Worm (Caenorhabditis elegans) whole organism, dauer: Measurements from ENCODE around the gene C25D7.9.

Source experiments
- unc-62 ChIP-seq: sonication (generic microtip); optimal IDR thresholded peaks from 2 replicates; lab custom pipeline; 2017; ENCODE audit warnings: missing biosample characterization, missing genetic modification reagents, missing genetic modification characterization

Gene C25D7.9

DNA sequence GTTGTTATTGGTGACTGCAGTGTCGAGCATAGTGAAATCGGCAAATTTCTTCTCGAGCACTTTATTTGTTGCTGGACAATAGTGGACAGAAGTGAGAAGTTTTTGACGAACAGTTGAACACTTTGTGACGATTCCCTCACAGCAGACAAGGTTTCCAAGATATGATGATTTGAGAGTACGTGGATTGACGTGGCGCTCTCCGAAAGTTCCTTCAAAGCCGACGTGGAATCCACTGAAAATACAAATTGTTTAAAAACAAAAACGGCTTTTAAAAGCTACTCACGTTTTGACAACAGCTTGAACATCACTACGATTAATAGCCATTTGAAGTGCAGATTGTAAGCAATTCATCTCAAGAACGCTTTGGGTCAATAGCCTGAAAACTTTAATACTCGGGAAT is 6.0 kb upstream of the C25D7.9 start:
- TF ChIP-seq unc-62: no peak

DNA sequence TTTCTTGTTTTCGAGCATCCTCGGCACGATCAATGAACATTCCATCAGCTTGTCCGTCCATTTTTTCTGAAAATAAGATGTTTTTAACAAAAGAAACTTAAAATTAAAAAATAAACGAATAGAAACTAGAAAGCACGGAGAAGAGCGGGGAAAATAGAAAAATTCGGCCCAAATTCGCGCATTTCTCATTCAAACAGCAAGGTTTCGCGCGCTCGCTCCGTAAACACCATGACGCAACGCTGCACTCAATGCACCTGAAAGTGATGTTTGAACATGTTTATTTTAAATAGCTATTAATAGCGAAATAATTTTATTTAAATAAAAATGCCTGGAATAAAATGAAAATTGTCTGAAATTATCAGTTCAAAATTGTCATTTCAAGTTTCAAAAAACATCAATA is 5.4 kb upstream of the C25D7.9 start, which contains the start of the genes mcm-3 and C25D7.15:
mcm-3 (minus strand) TSS at position 66 of the 400 bp plus-strand sequence.
C25D7.15 (plus strand) TSS at position 275 of the 400 bp plus-strand sequence.
- TF ChIP-seq unc-62: no peak

DNA sequence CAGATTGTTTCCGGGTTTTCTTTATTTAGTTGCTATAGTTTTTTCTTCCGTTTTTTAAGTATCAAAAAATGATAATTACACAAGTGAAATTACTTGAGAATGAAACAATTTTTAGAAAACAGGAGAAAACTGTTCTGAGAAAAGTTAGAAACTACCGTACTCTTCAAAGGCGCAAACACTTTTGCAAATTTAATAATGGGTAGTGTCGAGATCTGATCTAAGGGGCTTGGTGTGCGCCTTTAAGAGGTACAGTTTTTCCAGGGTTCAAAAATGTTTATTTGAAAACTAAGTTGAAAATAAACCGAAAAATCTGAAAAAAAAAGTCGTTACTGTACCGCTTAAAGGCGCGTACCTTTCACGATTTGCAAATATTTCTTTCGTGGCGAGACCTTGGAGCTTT is 4.3 kb upstream of the C25D7.9 start:
- no peak for TF ChIP-seq unc-62

DNA sequence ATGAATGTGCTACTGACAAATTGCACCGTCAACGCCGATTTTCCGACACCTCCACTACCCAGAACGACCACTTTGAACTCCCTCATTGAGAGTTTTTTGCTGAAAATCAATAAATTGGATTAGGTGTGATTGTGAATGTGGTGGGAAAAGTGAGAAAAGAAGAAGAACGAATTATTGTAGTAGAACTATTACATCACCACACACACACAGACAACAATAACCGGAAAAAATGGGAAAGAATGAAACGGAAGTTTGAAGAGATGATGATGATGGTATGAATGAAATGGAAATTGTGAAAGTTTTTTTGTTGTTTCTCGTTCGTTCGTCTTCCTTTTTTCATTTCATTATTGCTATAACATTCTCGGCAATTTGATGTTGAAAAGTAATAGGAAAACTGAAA is 948 bp upstream of the C25D7.9 start, which contains the start of gene rap-2:
rap-2 (minus strand) TSS at position 101 of the 400 bp plus-strand sequence.
- TF ChIP-seq unc-62: no peak

ce11 chrV:15065837-15066348 is 958 bp downstream of the C25D7.9 start, which contains the start of gene otub-1:
otub-1 (plus strand) TSS chrV:15066298.
- TF ChIP-seq unc-62: no peak

DNA sequence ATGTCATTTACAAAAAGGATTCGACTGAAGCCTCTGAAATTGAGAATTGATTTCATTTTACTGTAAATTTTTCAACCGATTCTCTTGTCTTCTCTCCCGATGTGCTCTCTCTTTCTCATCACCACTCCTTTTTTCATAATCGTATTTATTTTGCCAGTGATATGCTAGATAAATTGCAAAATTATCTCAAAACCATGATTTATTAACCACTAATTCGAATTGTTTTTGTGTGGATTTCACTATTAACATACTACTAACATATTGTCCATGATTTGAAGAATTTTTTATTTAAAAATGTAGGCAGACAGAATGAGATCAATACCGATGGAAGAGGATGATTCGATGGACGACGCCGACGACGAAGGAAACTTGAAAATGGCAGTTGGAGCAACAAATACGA is 2.2 kb downstream of the C25D7.9 start, which contains the start of gene C25D7.10:
C25D7.10 (plus strand) TSS at position 301 of the 400 bp plus-strand sequence.
- no peak for TF ChIP-seq unc-62

DNA sequence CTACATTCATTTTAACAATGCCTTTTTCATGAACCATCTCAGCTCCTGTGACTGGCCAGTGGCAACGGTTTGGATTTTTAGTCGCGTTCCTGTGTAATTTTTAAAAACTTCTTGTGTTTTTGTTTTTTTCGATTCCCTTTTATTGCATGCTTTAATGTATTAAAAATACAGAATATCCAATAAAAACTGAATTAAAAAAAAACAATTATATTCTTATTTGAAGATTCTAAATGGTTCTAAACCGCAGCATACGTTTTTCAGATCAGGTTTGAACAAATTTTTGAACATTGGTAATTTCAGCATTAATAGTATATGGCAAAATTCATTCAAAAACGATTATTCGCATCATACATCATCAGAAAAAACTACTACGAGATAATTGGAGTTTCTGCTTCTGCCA is 3.4 kb downstream of the C25D7.9 start, which contains the start of gene dnj-3:
dnj-3 (plus strand) TSS at position 301 of the 400 bp plus-strand sequence.
- TF ChIP-seq unc-62: no peak

DNA sequence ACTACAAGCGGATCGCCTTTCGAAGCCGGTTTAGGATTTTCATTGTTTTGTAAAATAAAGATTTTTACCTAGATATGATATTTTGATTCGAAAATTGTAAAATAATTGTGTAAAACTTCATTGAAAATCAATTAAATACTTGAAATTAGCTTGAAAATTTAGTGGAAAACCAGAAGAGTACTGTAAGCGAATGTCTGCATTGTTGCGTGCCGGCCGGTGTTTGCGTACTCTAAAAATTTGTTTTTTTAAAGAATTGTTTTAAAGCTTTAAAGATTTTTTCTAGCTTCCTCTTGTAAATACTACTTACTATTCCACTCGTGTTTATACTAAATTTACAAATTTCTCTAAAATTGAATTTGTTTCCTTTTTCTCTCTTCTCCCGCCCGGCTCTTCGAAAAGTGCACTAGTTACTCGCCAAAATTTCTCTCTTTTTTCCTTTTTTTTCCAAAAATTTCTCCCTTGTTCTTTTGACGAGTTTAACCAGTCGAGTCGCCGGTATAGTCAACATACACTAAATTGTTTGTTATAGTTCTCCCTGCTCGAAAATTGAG is 4.6 kb downstream of the C25D7.9 start:
- TF ChIP-seq unc-62: no peak

DNA sequence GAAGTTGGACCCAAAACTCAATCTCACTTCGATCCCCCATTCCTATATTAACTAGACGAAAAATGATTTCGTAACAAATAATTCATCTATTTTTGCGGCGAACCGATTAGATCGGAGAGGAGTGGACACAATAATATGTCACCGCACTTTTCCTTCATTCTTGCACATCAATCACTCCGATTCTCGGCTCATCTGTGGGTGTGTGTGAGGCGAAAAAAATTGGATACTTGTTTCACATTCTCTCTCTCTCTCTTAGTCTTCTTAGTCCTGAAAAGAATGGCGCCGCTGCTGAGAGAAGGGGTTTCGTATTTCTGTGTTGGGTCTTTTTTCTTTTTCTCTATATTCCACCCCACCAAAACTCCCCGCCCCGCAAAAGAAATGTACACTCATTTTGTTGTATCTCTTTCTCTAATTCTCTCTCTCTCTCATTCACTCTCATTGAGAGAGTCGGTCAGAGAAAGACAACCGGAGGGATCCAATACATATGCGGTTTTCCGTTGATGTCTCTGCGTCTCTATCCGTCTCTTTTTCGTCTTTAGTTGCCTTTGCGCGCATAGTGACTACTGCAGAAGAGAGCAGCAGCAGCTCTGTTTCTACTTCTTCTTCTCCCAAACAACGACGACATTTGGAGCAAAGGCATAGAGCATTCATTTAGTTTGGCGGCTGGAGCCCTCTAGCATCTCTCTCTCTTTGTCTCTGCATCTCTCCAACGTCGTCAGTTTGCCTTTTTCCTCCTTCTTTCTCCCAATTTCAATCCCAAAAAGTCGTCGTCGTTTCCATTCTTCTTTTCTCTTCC is 6.3 kb downstream of the C25D7.9 start, which contains the start of gene unc-76:
unc-76 (plus strand) TSS at position 746 of the 796 bp plus-strand sequence.
- TF ChIP-seq unc-62: no peak

- no peak for TF ChIP-seq unc-62
Measured at ce11 chrV:15072738-15073137, 7.8 kb downstream of the C25D7.9 start.

ce11 chrV:15074907-15075306 is 10.0 kb downstream of the C25D7.9 start:
- TF ChIP-seq unc-62: no peak

DNA sequence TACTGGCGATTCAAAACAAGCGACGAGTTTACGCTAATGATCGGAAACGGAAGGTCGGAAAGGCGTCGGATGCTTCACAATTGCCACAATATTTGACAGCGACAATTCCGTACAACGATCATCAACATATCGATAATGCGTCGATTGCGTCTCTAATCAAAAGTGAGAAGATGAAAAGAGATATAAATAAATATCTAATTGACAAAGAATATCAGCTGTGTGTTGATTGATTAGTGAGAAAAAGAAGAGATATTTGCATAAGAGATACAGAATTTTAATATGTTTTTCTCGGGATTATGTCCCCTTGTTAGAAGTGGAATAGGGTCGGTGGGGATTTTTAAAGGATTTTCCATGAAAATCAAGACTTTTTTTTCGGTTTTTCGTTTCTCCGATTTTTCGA is 13.6 kb downstream of the C25D7.9 start:
- no peak for TF ChIP-seq unc-62

ce11 chrV:15082291-15082690 is 17.4 kb downstream of the C25D7.9 start, which contains the start of the genes C01G10.10 and C01G10.9:
C01G10.10 (minus strand) TSS chrV:15082441.
C01G10.9 (plus strand) TSS chrV:15082530.
- TF ChIP-seq unc-62: no peak

DNA sequence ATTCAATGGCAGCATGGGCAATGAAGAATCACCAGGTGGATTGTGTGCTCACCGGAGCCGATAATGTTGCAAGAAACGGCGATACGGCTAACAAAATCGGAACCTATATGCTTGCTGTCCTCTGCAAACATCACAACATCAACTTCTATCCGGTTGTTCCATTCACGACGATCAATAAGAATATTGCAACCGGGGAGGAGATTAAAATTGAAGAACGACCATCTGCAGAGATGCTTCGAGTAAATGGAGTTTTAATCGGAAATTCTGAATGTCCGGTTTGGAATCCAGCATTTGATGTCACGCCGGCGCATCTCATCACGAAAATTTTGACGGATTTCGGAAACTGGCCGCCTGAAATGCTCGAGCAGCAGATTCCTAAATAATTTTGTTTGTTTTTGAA is 18.7 kb downstream of the C25D7.9 start:
- no peak for TF ChIP-seq unc-62

ce11 chrV:15085335-15085800 is 20.4 kb downstream of the C25D7.9 start, which contains the start of the genes ahsa-1 and C01G10.7:
ahsa-1 (minus strand) TSS chrV:15085385.
C01G10.7 (plus strand) TSS chrV:15085747.
- no peak for TF ChIP-seq unc-62

ce11 chrV:15087207-15087706 is 22.3 kb downstream of the C25D7.9 start, which contains the start of the genes C01G10.15 and C01G10.6:
C01G10.15 (minus strand) TSS chrV:15087307.
C01G10.6 (plus strand) TSS chrV:15087656.
- no peak for TF ChIP-seq unc-62

DNA sequence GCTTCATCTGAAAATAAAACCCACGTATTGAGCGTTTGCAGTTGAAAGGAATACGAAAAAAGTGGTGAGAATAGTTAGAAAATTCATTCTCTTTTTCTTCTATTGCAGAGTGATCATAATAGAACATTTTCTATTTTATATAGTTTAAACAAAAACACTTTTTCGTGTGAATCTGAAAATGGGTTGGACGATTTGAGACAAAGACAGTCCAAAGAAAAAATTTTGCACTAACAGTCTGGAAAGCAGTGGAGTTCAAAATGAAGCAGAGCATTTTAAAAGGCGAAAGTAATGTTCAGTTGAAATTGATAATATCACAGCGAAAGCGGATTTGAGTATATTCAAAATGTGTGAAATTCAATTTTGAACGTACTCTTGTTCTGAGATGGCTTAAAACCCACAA is 23.7 kb downstream of the C25D7.9 start, which contains the start of gene C01G10.18:
C01G10.18 (minus strand) TSS at position 101 of the 400 bp plus-strand sequence.
- TF ChIP-seq unc-62: no peak
